Fruit fly (Drosophila melanogaster) S2 (cell line): ENCODE measurements around the gene CG17300.

Experiments
- CG8478 ChIP-seq: fragments of >200 bp; optimal IDR thresholded peaks from 2 replicates; lab custom pipeline; 2018
- CTCF ChIP-seq, 2 experiments: fragments of >200 bp; optimal IDR thresholded peaks; 2 replicates each; lab custom pipeline; 2018

dm6 chr3L:13108354-13108882, 21.3 kb upstream of the CG17300 start:
- no peak for TF ChIP-seq CG8478 (lab: Kevin White, UChicago)
- TF ChIP-seq CTCF (optimal IDR thresholded peaks at IDR 0.05; lab: Kevin White, UChicago): no peak
